Worm (Caenorhabditis elegans): ENCODE measurements around the gene clec-251.

Gene clec-251

DNA sequence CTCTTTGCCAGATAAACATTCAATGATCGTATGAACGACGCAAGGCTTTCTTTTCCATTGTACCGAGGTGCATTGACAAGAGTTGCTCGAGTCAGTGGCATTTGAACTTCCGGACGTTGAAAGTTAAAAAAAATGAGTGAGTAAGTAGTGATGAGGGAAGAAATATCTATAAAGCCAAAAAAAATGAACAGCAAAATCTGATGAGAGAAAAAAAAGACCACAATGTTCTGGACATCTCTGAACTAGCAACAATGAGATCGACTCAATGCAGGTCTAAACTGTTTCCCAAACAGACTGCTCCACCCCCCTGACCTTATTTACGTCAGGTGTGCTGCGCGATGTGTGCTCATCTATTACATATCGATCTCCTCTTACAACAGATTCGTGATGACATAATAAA, 3.7 kb upstream of the clec-251 start, which contains the start of the genes F11D11.21 and F11D11.12:
TSS of gene F11D11.21 (minus strand) at position 101 of the 400 bp plus-strand sequence.
TSS of gene F11D11.12 (minus strand) at position 238 of the 400 bp plus-strand sequence.
- TF ChIP-seq ztf-11 (tag; optimal IDR thresholded peaks at IDR 0.05), result no peak
- no peak for TF ChIP-seq flh-1 (GFP tag; optimal IDR thresholded peaks at IDR 0.05)
- no peak for TF ChIP-seq mep-1 (tag; optimal IDR thresholded peaks at IDR 0.05)
- TF ChIP-seq zip-8 (tag; optimal IDR thresholded peaks at IDR 0.05), result no peak

DNA sequence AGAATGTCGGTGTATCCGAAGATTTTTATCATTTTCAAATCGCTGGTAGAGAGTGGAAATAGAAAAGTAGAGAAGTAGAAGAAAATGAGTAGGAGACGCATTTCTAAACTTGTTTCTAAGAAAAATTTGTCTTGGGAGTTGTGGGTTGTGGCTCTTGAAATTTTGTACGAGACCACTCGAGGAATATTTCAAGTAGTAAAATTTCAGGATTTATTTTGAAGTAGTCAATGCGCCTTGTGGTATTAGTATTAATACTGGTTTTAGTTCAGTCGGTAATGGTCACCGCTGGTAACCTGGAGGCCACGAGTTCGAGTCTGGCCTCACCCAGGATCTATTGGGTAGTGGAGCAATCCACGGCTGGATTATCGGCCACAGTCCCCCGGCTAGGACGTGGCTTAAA, 1.9 kb upstream of the clec-251 start, which contains the start of gene clec-252:
TSS of gene clec-252 (minus strand) at position 101 of the 400 bp plus-strand sequence.
- no peak for TF ChIP-seq ceh-83 (GFP tag; optimal IDR thresholded peaks at IDR 0.05)
- no peak for TF ChIP-seq unc-120 (tag; optimal IDR thresholded peaks at IDR 0.05; ENCODE audit: poor library complexity, severe bottlenecking)
- no peak for TF ChIP-seq nhr-28 (tag; optimal IDR thresholded peaks at IDR 0.05)
- TF ChIP-seq ceh-39 (tag; optimal IDR thresholded peaks at IDR 0.05), result no peak
- no peak for TF ChIP-seq elt-3 (tag; optimal IDR thresholded peaks at IDR 0.05)
- no peak for TF ChIP-seq zip-8 (tag; optimal IDR thresholded peaks at IDR 0.05)
- TF ChIP-seq sptf-1 (tag; optimal IDR thresholded peaks at IDR 0.05), result no peak
- no peak for TF ChIP-seq drap-1 (GFP tag; optimal IDR thresholded peaks at IDR 0.05)
- TF ChIP-seq nhr-12 (tag; optimal IDR thresholded peaks at IDR 0.05), result no peak
- no peak for TF ChIP-seq flh-1 (GFP tag; optimal IDR thresholded peaks at IDR 0.05)
- no peak for TF ChIP-seq mep-1 (tag; optimal IDR thresholded peaks at IDR 0.05)
- TF ChIP-seq nhr-237 (tag; optimal IDR thresholded peaks at IDR 0.05), result no peak
- no peak for TF ChIP-seq ham-2 (GFP tag; optimal IDR thresholded peaks at IDR 0.05)
- no peak for TF ChIP-seq lin-13 (tag; optimal IDR thresholded peaks at IDR 0.05)
- no peak for TF ChIP-seq bed-3 (GFP tag; optimal IDR thresholded peaks at IDR 0.05)
- TF ChIP-seq unc-62 (GFP tag; optimal IDR thresholded peaks at IDR 0.05), result no peak
- TF ChIP-seq sem-2 (GFP tag; optimal IDR thresholded peaks at IDR 0.05), result no peak
- TF ChIP-seq ceh-43 (GFP tag; optimal IDR thresholded peaks at IDR 0.05), result no peak

DNA sequence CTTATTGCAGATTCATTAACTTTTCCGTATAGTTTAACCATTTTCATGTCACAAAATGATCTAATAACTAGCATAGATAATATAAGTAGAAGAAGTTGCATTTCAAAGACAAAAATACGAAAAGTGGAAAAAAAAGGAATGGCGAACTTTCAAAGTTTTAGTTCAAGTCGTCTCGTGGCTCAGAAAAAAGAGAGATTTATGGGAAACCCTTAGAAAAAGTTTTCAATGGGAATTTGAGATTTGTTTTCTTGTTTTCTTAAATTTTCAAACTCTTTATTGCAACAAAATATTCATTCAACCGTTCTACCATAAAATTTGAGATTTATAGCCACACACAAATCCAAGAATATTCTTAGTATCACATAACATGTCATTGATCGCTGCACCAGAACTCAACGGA, 4.7 kb downstream of the clec-251 start, which contains the start of gene clec-250:
TSS of gene clec-250 (minus strand) at position 101 of the 400 bp plus-strand sequence.
- TF ChIP-seq nhr-2 (tag; optimal IDR thresholded peaks at IDR 0.05) (no peak), snpc-4 (tag; optimal IDR thresholded peaks at IDR 0.05) (no peak), sem-2 (GFP tag; optimal IDR thresholded peaks at IDR 0.05) (no peak), mls-2 (tag; optimal IDR thresholded peaks at IDR 0.05) (no peak), mab-5 (tag; optimal IDR thresholded peaks at IDR 0.05) (no peak), ces-1 (GFP tag; optimal IDR thresholded peaks at IDR 0.05) (no peak), elt-1 (tag; optimal IDR thresholded peaks at IDR 0.05; ENCODE audit: borderline replicate concordance, insufficient read depth) (no peak), unc-39 (tag; optimal IDR thresholded peaks at IDR 0.05) (no peak), hlh-1 (tag; optimal IDR thresholded peaks at IDR 0.05) (no peak), lsy-2 (tag; optimal IDR thresholded peaks at IDR 0.05) (no peak), elt-3 (tag; optimal IDR thresholded peaks at IDR 0.05) (no peak), flh-1 (GFP tag; optimal IDR thresholded peaks at IDR 0.05) (no peak), blmp-1 (tag; optimal IDR thresholded peaks at IDR 0.05) (no peak), nhr-237 (tag; optimal IDR thresholded peaks at IDR 0.05) (no peak), zip-8 (tag; optimal IDR thresholded peaks at IDR 0.05) (no peak), lin-32 (GFP tag; optimal IDR thresholded peaks at IDR 0.05) (no peak), ham-2 (GFP tag; optimal IDR thresholded peaks at IDR 0.05) (no peak), drap-1 (GFP tag; optimal IDR thresholded peaks at IDR 0.05) (no peak), bed-3 (GFP tag; optimal IDR thresholded peaks at IDR 0.05) (no peak), tbx-8 (GFP tag; optimal IDR thresholded peaks at IDR 0.05) (no peak)

DNA sequence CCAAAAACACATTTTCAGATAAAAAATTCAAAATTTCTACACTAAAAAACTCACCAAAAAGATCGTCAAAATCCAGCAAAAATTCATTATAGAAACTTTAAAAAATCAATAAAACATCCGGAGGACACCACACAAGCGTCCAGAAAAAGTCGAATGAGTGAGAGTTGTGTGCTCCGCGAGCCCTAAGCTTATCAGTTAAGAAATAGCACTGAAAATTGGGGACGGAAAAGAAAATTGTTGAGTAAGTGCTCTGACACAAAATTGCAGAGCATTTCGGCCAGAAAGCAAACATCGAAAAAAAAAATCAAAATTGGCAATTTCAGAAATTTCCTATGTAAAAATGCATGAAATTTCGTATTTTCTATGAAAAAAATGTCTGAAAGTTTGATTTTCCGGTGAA, 9.1 kb downstream of the clec-251 start:
- TF ChIP-seq mab-5 (tag; optimal IDR thresholded peaks at IDR 0.05) (no peak), lin-32 (GFP tag; optimal IDR thresholded peaks at IDR 0.05) (no peak), tbx-8 (GFP tag; optimal IDR thresholded peaks at IDR 0.05) (no peak), pha-4 (tag; optimal IDR thresholded peaks at IDR 0.05) (no peak), sem-2 (GFP tag; optimal IDR thresholded peaks at IDR 0.05) (no peak), ztf-11 (tag; optimal IDR thresholded peaks at IDR 0.05) (no peak), flh-1 (GFP tag; optimal IDR thresholded peaks at IDR 0.05) (no peak), ceh-43 (GFP tag; optimal IDR thresholded peaks at IDR 0.05) (no peak), ham-2 (GFP tag; optimal IDR thresholded peaks at IDR 0.05) (no peak), cnd-1 (tag; optimal IDR thresholded peaks at IDR 0.05) (no peak), lin-13 (tag; optimal IDR thresholded peaks at IDR 0.05) (no peak), M03D4.4 (tag; optimal IDR thresholded peaks at IDR 0.05) (no peak), nhr-237 (tag; optimal IDR thresholded peaks at IDR 0.05) (no peak), bed-3 (GFP tag; optimal IDR thresholded peaks at IDR 0.05) (no peak), nhr-76 (tag; optimal IDR thresholded peaks at IDR 0.05) (no peak), unc-62 (GFP tag; optimal IDR thresholded peaks at IDR 0.05) (no peak), elt-3 (tag; optimal IDR thresholded peaks at IDR 0.05) (no peak), nhr-2 (tag; optimal IDR thresholded peaks at IDR 0.05) (no peak)

All from whole organism, mixed stage, embryonic.